Fruit fly (Drosophila melanogaster) whole organism, embryonic: ENCODE results near the gene CG12253.

Experiments
- Aef1 ChIP-seq: fragments of 200-800 bp; sonication (Bioruptor generic); IDR thresholded peaks from 3 replicates; pipeline ENCODE4 v1.3.6; 2022; ENCODE audit warnings: missing biosample characterization, missing genetic modification characterization
- Asciz ChIP-seq: fragments of 200-800 bp; sonication (Bioruptor generic); optimal IDR thresholded peaks from 2 replicates; lab custom pipeline; 2017; ENCODE audit warnings: missing biosample characterization, mild to moderate bottlenecking, missing genetic modification characterization, missing genetic modification reagents
- Bdp1 ChIP-seq: fragments of 200-800 bp; sonication (Bioruptor generic); optimal IDR thresholded peaks from 3 replicates; lab custom pipeline; 2016; ENCODE audit warnings: missing biosample characterization, missing genetic modification characterization
- Bgb ChIP-seq: fragments of 200-800 bp; sonication (Bioruptor generic); IDR thresholded peaks from 2 replicates; pipeline ENCODE4 v1.3.6; 2022; ENCODE audit warnings: missing biosample characterization, missing genetic modification characterization; ENCODE audit not compliant: partially characterized antibody
- CG10267 ChIP-seq: fragments of 200-800 bp; sonication (Bioruptor generic); optimal IDR thresholded peaks from 2 replicates; lab custom pipeline; 2018; ENCODE audit warnings: missing biosample characterization, mild to moderate bottlenecking, missing genetic modification characterization, moderate library complexity
- CG10654 ChIP-seq: fragments of 200-800 bp; sonication (Bioruptor generic); optimal IDR thresholded peaks from 2 replicates; lab custom pipeline; 2016; ENCODE audit warnings: missing biosample characterization, missing genetic modification characterization
- CG12236 ChIP-seq: fragments of 200-800 bp; sonication (Bioruptor generic); optimal IDR thresholded peaks from 2 replicates; lab custom pipeline; 2016; ENCODE audit warnings: missing biosample characterization, missing genetic modification characterization
- CG12659 ChIP-seq: fragments of 200-800 bp; sonication (Bioruptor generic); optimal IDR thresholded peaks from 3 replicates; lab custom pipeline; 2017; ENCODE audit warnings: mild to moderate bottlenecking, missing biosample characterization, missing genetic modification reagents, missing genetic modification characterization
- CG13296 ChIP-seq: fragments of 200-800 bp; sonication (Bioruptor generic); optimal IDR thresholded peaks from 3 replicates; lab custom pipeline; 2018; ENCODE audit warnings: missing biosample characterization, mild to moderate bottlenecking, missing genetic modification characterization
- CG13424 ChIP-seq: fragments of 200-800 bp; sonication (Bioruptor generic); optimal IDR thresholded peaks from 2 replicates; lab custom pipeline; 2019; ENCODE audit warnings: missing biosample characterization, mild to moderate bottlenecking, missing genetic modification characterization, moderate library complexity
- CG14050 ChIP-seq: fragments of 200-800 bp; sonication (Bioruptor generic); IDR thresholded peaks from 3 replicates; pipeline ENCODE4 v1.3.6; 2022; ENCODE audit warnings: missing biosample characterization, missing genetic modification characterization
- CG14710 ChIP-seq: fragments of 200-800 bp; sonication (Bioruptor generic); optimal IDR thresholded peaks from 3 replicates; lab custom pipeline; 2019; ENCODE audit warnings: missing biosample characterization, mild to moderate bottlenecking, missing genetic modification characterization, moderate library complexity
- CG15601 ChIP-seq: fragments of 200-800 bp; sonication (Bioruptor generic); optimal IDR thresholded peaks from 3 replicates; lab custom pipeline; 2019; ENCODE audit warnings: missing biosample characterization, mild to moderate bottlenecking, missing genetic modification characterization, moderate library complexity
- CG17359 ChIP-seq: fragments of 200-800 bp; sonication (Bioruptor generic); optimal IDR thresholded peaks from 3 replicates; lab custom pipeline; 2018; ENCODE audit warnings: missing biosample characterization, mild to moderate bottlenecking, missing genetic modification characterization, moderate library complexity
- CG31441 ChIP-seq: fragments of 200-800 bp; sonication (Bioruptor generic); IDR thresholded peaks from 2 replicates; pipeline ENCODE4 v1.3.6; 2022; ENCODE audit warnings: missing biosample characterization, missing genetic modification characterization
- CG33213 ChIP-seq: fragments of 200-800 bp; sonication (Bioruptor generic); optimal IDR thresholded peaks from 3 replicates; lab custom pipeline; 2016; ENCODE audit warnings: missing biosample characterization, missing genetic modification characterization
- CG3847 ChIP-seq: fragments of 200-800 bp; sonication (Bioruptor generic); IDR thresholded peaks from 2 replicates; pipeline ENCODE4 v1.3.6; 2022; ENCODE audit warnings: missing biosample characterization, missing genetic modification characterization
- CG4360 ChIP-seq: fragments of 200-800 bp; sonication (Bioruptor generic); IDR thresholded peaks from 2 replicates; pipeline ENCODE4 v1.3.6; 2022; ENCODE audit warnings: missing biosample characterization, missing genetic modification characterization
- CG4820 ChIP-seq: fragments of 200-800 bp; sonication (Bioruptor generic); optimal IDR thresholded peaks from 3 replicates; lab custom pipeline; 2016; ENCODE audit warnings: missing biosample characterization, missing genetic modification characterization
- CG8388 ChIP-seq: fragments of 200-800 bp; sonication (Bioruptor generic); optimal IDR thresholded peaks from 2 replicates; lab custom pipeline; 2019; ENCODE audit warnings: missing biosample characterization, mild to moderate bottlenecking, missing genetic modification characterization, moderate library complexity
- CG9437 ChIP-seq: fragments of 200-800 bp; sonication (Bioruptor generic); optimal IDR thresholded peaks from 2 replicates; lab custom pipeline; 2018; ENCODE audit warnings: missing biosample characterization, mild to moderate bottlenecking, missing genetic modification characterization
- CG9817 ChIP-seq: fragments of 200-800 bp; sonication (Bioruptor generic); optimal IDR thresholded peaks from 2 replicates; lab custom pipeline; 2018; ENCODE audit warnings: missing biosample characterization, mild to moderate bottlenecking, missing genetic modification characterization, moderate library complexity
- Dip2 ChIP-seq: fragments of 200-800 bp; sonication (Bioruptor generic); IDR thresholded peaks from 2 replicates; pipeline ENCODE4 v1.3.6; 2022; ENCODE audit warnings: missing biosample characterization, missing genetic modification characterization
- Drgx ChIP-seq: fragments of 200-800 bp; sonication (Bioruptor generic); IDR thresholded peaks from 2 replicates; pipeline ENCODE4 v1.3.6; 2022; ENCODE audit warnings: missing biosample characterization, missing genetic modification characterization
- Eip74EF ChIP-seq, 2 experiments: fragments of 200-800 bp in 1 of 2; fragments of >200 bp in 1 of 2; sonication (Bioruptor generic) in 1 of 2; optimal IDR thresholded peaks; 2 replicates each; lab custom pipeline; 2017 to 2019; ENCODE audit warnings: missing biosample characterization in 2 of 2, missing genetic modification characterization in 2 of 2, mild to moderate bottlenecking in 1 of 2, moderate library complexity in 1 of 2
- Ets97D ChIP-seq: fragments of 200-800 bp; sonication (Bioruptor generic); optimal IDR thresholded peaks from 3 replicates; lab custom pipeline; 2016; ENCODE audit warnings: missing biosample characterization, missing genetic modification characterization
- Fer3 ChIP-seq: fragments of 200-800 bp; sonication (Bioruptor generic); optimal IDR thresholded peaks from 2 replicates; lab custom pipeline; 2018; ENCODE audit warnings: missing biosample characterization, mild to moderate bottlenecking, missing genetic modification characterization, moderate library complexity
- HmgD ChIP-seq: fragments of 200-800 bp; sonication (Bioruptor generic); optimal IDR thresholded peaks from 3 replicates; lab custom pipeline; 2016; ENCODE audit warnings: missing biosample characterization, missing genetic modification characterization
- Hmr ChIP-seq: fragments of 200-800 bp; sonication (Bioruptor generic); optimal IDR thresholded peaks from 3 replicates; lab custom pipeline; 2017; ENCODE audit warnings: mild to moderate bottlenecking, missing biosample characterization, missing genetic modification reagents, missing genetic modification characterization
- Myb ChIP-seq: fragments of 200-800 bp; sonication (Bioruptor generic); optimal IDR thresholded peaks from 2 replicates; lab custom pipeline; 2016; ENCODE audit warnings: missing biosample characterization, missing genetic modification characterization
- Poxn ChIP-seq: fragments of 200-800 bp; sonication (Bioruptor generic); IDR thresholded peaks from 2 replicates; pipeline ENCODE4 v1.3.6; 2022; ENCODE audit warnings: missing biosample characterization, missing genetic modification characterization
- Ssrp ChIP-seq: fragments of 200-800 bp; sonication (Bioruptor generic); optimal IDR thresholded peaks from 2 replicates; lab custom pipeline; 2018; ENCODE audit warnings: missing biosample characterization, mild to moderate bottlenecking, missing genetic modification characterization, moderate library complexity
- ash1 ChIP-seq: fragments of 200-800 bp; sonication (Bioruptor generic); optimal IDR thresholded peaks from 2 replicates; lab custom pipeline; 2018; ENCODE audit warnings: missing biosample characterization, mild to moderate bottlenecking, missing genetic modification characterization
- dm ChIP-seq: fragments of 200-800 bp; sonication (Bioruptor generic); optimal IDR thresholded peaks from 3 replicates; lab custom pipeline; 2016; ENCODE audit warnings: missing biosample characterization, missing genetic modification characterization
- gsb-n ChIP-seq: fragments of 200-800 bp; sonication (Bioruptor generic); optimal IDR thresholded peaks from 3 replicates; lab custom pipeline; 2018; ENCODE audit warnings: missing biosample characterization, mild to moderate bottlenecking, missing genetic modification characterization
- kni ChIP-seq: fragments of 200-800 bp; sonication (Bioruptor generic); optimal IDR thresholded peaks from 3 replicates; lab custom pipeline; 2017; ENCODE audit warnings: mild to moderate bottlenecking, missing biosample characterization, missing genetic modification reagents, missing genetic modification characterization
- maf-S ChIP-seq: fragments of 200-800 bp; sonication (Bioruptor generic); optimal IDR thresholded peaks from 2 replicates; lab custom pipeline; 2016; ENCODE audit warnings: missing biosample characterization, missing genetic modification characterization
- nerfin-1 ChIP-seq: fragments of 200-800 bp; sonication (Bioruptor generic); optimal IDR thresholded peaks from 3 replicates; lab custom pipeline; 2019; ENCODE audit warnings: missing biosample characterization, mild to moderate bottlenecking, missing genetic modification characterization, moderate library complexity
- pfk ChIP-seq: fragments of 200-800 bp; sonication (Bioruptor generic); optimal IDR thresholded peaks from 2 replicates; lab custom pipeline; 2018; ENCODE audit warnings: missing biosample characterization, mild to moderate bottlenecking, missing genetic modification characterization, moderate library complexity
- pita ChIP-seq: fragments of 200-800 bp; sonication (Bioruptor generic); optimal IDR thresholded peaks from 2 replicates; lab custom pipeline; 2017; ENCODE audit warnings: missing biosample characterization, mild to moderate bottlenecking, missing genetic modification characterization
- psq ChIP-seq: fragments of 200-800 bp; sonication (Bioruptor generic); optimal IDR thresholded peaks from 2 replicates; lab custom pipeline; 2017; ENCODE audit warnings: missing biosample characterization, missing genetic modification characterization
- schlank ChIP-seq: fragments of 200-800 bp; sonication (Bioruptor generic); optimal IDR thresholded peaks from 2 replicates; lab custom pipeline; 2018; ENCODE audit warnings: missing biosample characterization, mild to moderate bottlenecking, missing genetic modification characterization
- sd ChIP-seq: fragments of 200-800 bp; sonication (Bioruptor generic); optimal IDR thresholded peaks from 3 replicates; lab custom pipeline; 2018; ENCODE audit warnings: missing biosample characterization, mild to moderate bottlenecking, missing genetic modification characterization, moderate library complexity
- stwl ChIP-seq: fragments of 200-800 bp; sonication (Bioruptor generic); optimal IDR thresholded peaks from 3 replicates; lab custom pipeline; 2018; ENCODE audit warnings: missing biosample characterization, mild to moderate bottlenecking, missing genetic modification characterization, moderate library complexity
- sug ChIP-seq: fragments of 200-800 bp; optimal IDR thresholded peaks from 2 replicates; lab custom pipeline; 2019; ENCODE audit warnings: missing biosample characterization, mild to moderate bottlenecking, missing genetic modification characterization, moderate library complexity
- tin ChIP-seq: fragments of 200-800 bp; sonication (Bioruptor generic); optimal IDR thresholded peaks from 3 replicates; lab custom pipeline; 2016; ENCODE audit warnings: missing biosample characterization, missing genetic modification characterization
- wor ChIP-seq: fragments of 200-800 bp; sonication (Bioruptor generic); IDR thresholded peaks from 2 replicates; pipeline ENCODE4 v1.3.6; 2022; ENCODE audit warnings: missing biosample characterization, missing genetic modification characterization

CG12253 gene

DNA sequence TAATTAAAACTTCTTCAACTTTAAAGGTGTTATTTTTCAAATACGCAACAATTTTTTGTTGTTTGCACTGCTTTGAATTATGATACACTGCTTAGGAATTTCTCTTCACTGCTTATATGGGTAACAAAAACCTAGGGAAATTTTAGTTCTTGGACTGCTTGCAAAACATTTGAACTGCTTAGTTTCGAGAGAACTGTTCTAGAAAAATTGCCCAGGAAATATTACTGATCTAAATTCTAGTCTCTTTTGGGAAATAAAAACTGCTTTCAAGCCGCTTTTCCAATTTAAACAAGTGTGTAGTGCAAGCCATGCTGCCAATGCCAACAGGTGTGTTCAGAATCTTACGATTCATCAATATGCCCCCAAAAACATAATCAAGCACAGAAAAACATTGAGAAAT lies 23.1 kb upstream of the CG12253 start (continued):
- 0 out of 2 replicates have a peak, but pooled peaks have one; percentile 28 for TF ChIP-seq CG31441 (GFP tag; lab: Robert Waterston, UW)
- TF ChIP-seq CG9437 (GFP tag; lab: Kevin White, UChicago) = no peak
- peak; percentile 29 for TF ChIP-seq gsb-n (tag; lab: Kevin White, UChicago)
- TF ChIP-seq ash1 (GFP tag; lab: Kevin White, UChicago) = no peak
- peak; percentile 92 for TF ChIP-seq sd (tag; lab: Kevin White, UChicago)
- TF ChIP-seq HmgD (GFP tag; lab: Kevin White, UChicago) = peak; percentile 52
- TF ChIP-seq Myb (GFP tag; lab: Kevin White, UChicago) = peak; percentile 54
- TF ChIP-seq Hmr (GFP tag; lab: Kevin White, UChicago) = peak; percentile 16
- peak; percentile 62 for TF ChIP-seq CG14710
- peak; percentile 27 for TF ChIP-seq Asciz (GFP tag; lab: Kevin White, UChicago)
- no peak for TF ChIP-seq CG3847 (GFP tag; lab: Robert Waterston, UW)
- TF ChIP-seq CG33213 = peak; percentile 38
- peak; percentile 27 for TF ChIP-seq CG4820 (GFP tag; lab: Kevin White, UChicago)
- peak; percentile 46 for TF ChIP-seq CG10267
- TF ChIP-seq Drgx (GFP tag; lab: Robert Waterston, UW) = no peak
- TF ChIP-seq Ssrp (tag; lab: Kevin White, UChicago) = peak; percentile 1
- peak; percentile 6 for TF ChIP-seq CG17359
- TF ChIP-seq Aef1 (GFP tag; lab: Robert Waterston, UW) = peak; percentile 57; the same call in 1 of the 3 replicates
- no peak for TF ChIP-seq wor
- no peak for TF ChIP-seq CG13296 (GFP tag; lab: Kevin White, UChicago)
- TF ChIP-seq psq (GFP tag; lab: Kevin White, UChicago) = no peak
- TF ChIP-seq schlank (tag; lab: Kevin White, UChicago) = no peak
- peak; percentile 93 for TF ChIP-seq stwl
- peak; percentile 9 for TF ChIP-seq sug (tag; lab: Kevin White, UChicago)
- TF ChIP-seq Eip74EF (GFP tag; optimal IDR thresholded peaks at IDR 0.05; lab: Kevin White, UChicago) = peak in 1 of 2 experiments; percentile 92
- peak; percentile 32 for TF ChIP-seq nerfin-1 (tag; lab: Kevin White, UChicago)
- TF ChIP-seq Ets97D (GFP tag; lab: Kevin White, UChicago) = peak; percentile 88
- peak; percentile 32 for TF ChIP-seq CG13424 (tag; lab: Kevin White, UChicago)
- no peak for TF ChIP-seq Bgb (GFP tag; lab: Robert Waterston, UW)
- no peak for TF ChIP-seq maf-S
- no peak for TF ChIP-seq CG14050 (GFP tag; lab: Robert Waterston, UW)
- TF ChIP-seq CG8388 (GFP tag; lab: Kevin White, UChicago) = peak; percentile 24
- TF ChIP-seq Dip2 (GFP tag; lab: Robert Waterston, UW) = no peak
- no peak for TF ChIP-seq Poxn (GFP tag; lab: Robert Waterston, UW)
- TF ChIP-seq CG9817 (tag; lab: Kevin White, UChicago) = peak; percentile 42
- TF ChIP-seq Fer3 (tag; lab: Kevin White, UChicago) = peak; percentile 16
- peak; percentile 14 for TF ChIP-seq Bdp1
- TF ChIP-seq CG15601 (tag; lab: Kevin White, UChicago) = peak; percentile 36
- no peak for TF ChIP-seq CG10654
- TF ChIP-seq pfk (GFP tag; lab: Kevin White, UChicago) = peak; percentile 40
- TF ChIP-seq CG4360 (GFP tag; lab: Robert Waterston, UW) = 0 out of 2 replicates have a peak, but pooled peaks have one; percentile 22
- TF ChIP-seq CG12236 (GFP tag; lab: Kevin White, UChicago) = no peak
- TF ChIP-seq pita (GFP tag; lab: Kevin White, UChicago) = peak; percentile 49
- no peak for TF ChIP-seq tin (GFP tag; lab: Kevin White, UChicago)
- peak; percentile 4 for TF ChIP-seq dm (GFP tag; lab: Kevin White, UChicago)
- peak; percentile 42 for TF ChIP-seq CG12659 (GFP tag; lab: Kevin White, UChicago)
- TF ChIP-seq kni (GFP tag; lab: Kevin White, UChicago) = peak; percentile 8
